Worm (Caenorhabditis elegans) whole organism, L1 larva: ENCODE data around the gene nhr-126.

Experiments used
- alr-1 ChIP-seq: fragments of 200-800 bp; sonication (Bioruptor generic); optimal IDR thresholded peaks from 2 replicates; lab custom pipeline; 2018; ENCODE audit warnings: borderline replicate concordance, mild to moderate bottlenecking, missing genetic modification characterization, missing compliant biosample characterization
- elt-3 ChIP-seq, 6 experiments: fragments of 150-350 bp in 1 of 6; sonication (generic microtip); optimal IDR thresholded peaks; 2 replicates each; lab custom pipeline; 2017 to 2018; ENCODE audit warnings: missing biosample characterization in 6 of 6, missing genetic modification characterization in 6 of 6, inconsistent platforms in 1 of 6
- jun-1 ChIP-seq: fragments of 150-350 bp; optimal IDR thresholded peaks from 2 replicates; lab custom pipeline; 2014; ENCODE audit warnings: missing biosample characterization, missing genetic modification reagents, missing genetic modification characterization
- lin-13 ChIP-seq: fragments of 150-350 bp; optimal IDR thresholded peaks from 2 replicates; lab custom pipeline; 2014; ENCODE audit warnings: missing biosample characterization, missing genetic modification reagents, missing genetic modification characterization
- lin-35 ChIP-seq, 2 experiments: fragments of 150-350 bp; optimal IDR thresholded peaks; 2 replicates each; lab custom pipeline; 2014; ENCODE audit warnings: missing biosample characterization in 2 of 2, missing genetic modification characterization in 2 of 2, missing genetic modification reagents in 2 of 2
- nhr-11 ChIP-seq: fragments of 150-350 bp; optimal IDR thresholded peaks from 2 replicates; lab custom pipeline; 2014; ENCODE audit warnings: missing biosample characterization, missing genetic modification characterization
- nhr-77 ChIP-seq: fragments of 150-350 bp; optimal IDR thresholded peaks from 2 replicates; lab custom pipeline; 2014; ENCODE audit warnings: missing biosample characterization, missing genetic modification characterization
- pqm-1 ChIP-seq: sonication (generic microtip); optimal IDR thresholded peaks from 3 replicates; lab custom pipeline; 2017; ENCODE audit warnings: missing biosample characterization, missing genetic modification characterization
- rnt-1 ChIP-seq: sonication (generic microtip); optimal IDR thresholded peaks from 2 replicates; lab custom pipeline; 2016; ENCODE audit warnings: mild to moderate bottlenecking, missing genetic modification characterization, moderate library complexity, missing compliant biosample characterization
- zag-1 ChIP-seq: fragments of 150-350 bp; optimal IDR thresholded peaks from 2 replicates; lab custom pipeline; 2014; ENCODE audit warnings: missing biosample characterization, missing genetic modification characterization
- zip-4 ChIP-seq: fragments of 200-800 bp; sonication (Bioruptor generic); optimal IDR thresholded peaks from 2 replicates; lab custom pipeline; 2018; ENCODE audit warnings: mild to moderate bottlenecking, missing genetic modification characterization, moderate library complexity, missing compliant biosample characterization

- TF ChIP-seq lin-13, result no peak
- no peak for TF ChIP-seq pqm-1 (tag; lab: Kevin White, UChicago)
- no peak for TF ChIP-seq rnt-1 (tag; lab: Kevin White, UChicago)
- no peak for TF ChIP-seq nhr-77
- no peak for TF ChIP-seq zip-4
- TF ChIP-seq lin-35 (GFP tag; optimal IDR thresholded peaks at IDR 0.05; lab: Kevin White, UChicago), result no peak
- TF ChIP-seq alr-1, result no peak
- TF ChIP-seq elt-3 (tag; optimal IDR thresholded peaks at IDR 0.05; lab: Kevin White, UChicago), result no peak
- no peak for TF ChIP-seq jun-1 (tag; lab: Kevin White, UChicago)
- TF ChIP-seq zag-1 (tag; lab: Kevin White, UChicago), result no peak
- TF ChIP-seq nhr-11 (tag; lab: Kevin White, UChicago), result no peak
Measured at ce11 chrV:2264925-2265324, 36.0 kb downstream of the nhr-126 start.
